Fruit fly (Drosophila melanogaster): Measurements from ENCODE around the gene Thor.

The Thor gene

dm6 chr2L:3435086-3435485, 43.1 kb upstream of the Thor start (continued):
- TF ChIP-seq CG6254 (GFP tag; optimal IDR thresholded peaks at IDR 0.05) (peak; percentile 39), Optix (GFP tag; IDR thresholded peaks at IDR 0.05) (peak; percentile 69), wdn (GFP tag; IDR thresholded peaks at IDR 0.05) (no peak; the same call in 1 of the 2 replicates), Xrp1 (GFP tag; IDR thresholded peaks at IDR 0.05) (peak; percentile 63), lov (optimal IDR thresholded peaks at IDR 0.05) (no peak), lov (GFP tag; IDR thresholded peaks at IDR 0.05) (0 out of 3 replicates have a peak, but pooled peaks have one; percentile 40), Spps (tag; optimal IDR thresholded peaks at IDR 0.05) (no peak), chif (GFP tag; optimal IDR thresholded peaks at IDR 0.05) (peak; percentile 12 to 39), Nf-YA (GFP tag; IDR thresholded peaks at IDR 0.05) (peak; percentile 54), az2 (GFP tag; optimal IDR thresholded peaks at IDR 0.05) (peak; percentile 37), wek (GFP tag; optimal IDR thresholded peaks at IDR 0.05) (no peak), CG4360 (GFP tag; IDR thresholded peaks at IDR 0.05) (0 out of 2 replicates have a peak, but pooled peaks have one; percentile 25), CG5953 (GFP tag; IDR thresholded peaks at IDR 0.05) (peak; percentile 33; the same call in 1 of the 2 replicates), trh (GFP tag; optimal IDR thresholded peaks at IDR 0.05) (no peak), CG7357 (GFP tag; IDR thresholded peaks at IDR 0.05) (peak; percentile 35; the same call in 1 of the 3 replicates), NFAT (GFP tag; IDR thresholded peaks at IDR 0.05) (no peak), gem (tag; optimal IDR thresholded peaks at IDR 0.05) (peak; percentile 64), vvl (GFP tag; IDR thresholded peaks at IDR 0.05) (peak; percentile 62), tap (tag; optimal IDR thresholded peaks at IDR 0.05) (no peak), CG18262 (tag; optimal IDR thresholded peaks at IDR 0.05) (peak; percentile 60), CG14441 (GFP tag; IDR thresholded peaks at IDR 0.05) (0 out of 2 replicates have a peak, but pooled peaks have one; percentile 29), mld (GFP tag; IDR thresholded peaks at IDR 0.05; ENCODE audit: partially characterized antibody) (no peak), Aef1 (GFP tag; IDR thresholded peaks at IDR 0.05) (peak; percentile 28; the same call in 1 of the 3 replicates), lmd (GFP tag; IDR thresholded peaks at IDR 0.05) (peak; percentile 66), Hr3 (GFP tag; optimal IDR thresholded peaks at IDR 0.05) (peak; percentile 33), CG15269 (tag; optimal IDR thresholded peaks at IDR 0.05) (peak; percentile 41), Fer2 (tag; optimal IDR thresholded peaks at IDR 0.05) (no peak), dan (GFP tag; IDR thresholded peaks at IDR 0.05) (peak; percentile 9; the same call in 1 of the 2 replicates), dysf (GFP tag; IDR thresholded peaks at IDR 0.05) (peak; percentile 59; the same call in 2 of the 3 replicates), CG4617 (GFP tag; optimal IDR thresholded peaks at IDR 0.05; ENCODE audit: borderline replicate concordance) (no peak), tin (GFP tag; optimal IDR thresholded peaks at IDR 0.05) (peak; percentile 32), wor (GFP tag; IDR thresholded peaks at IDR 0.05) (peak; percentile 45), CG14050 (GFP tag; IDR thresholded peaks at IDR 0.05) (0 out of 3 replicates have a peak, but pooled peaks have one; percentile 23), prd (optimal IDR thresholded peaks at IDR 0.05) (no peak), prd (GFP tag; IDR thresholded peaks at IDR 0.05) (peak; percentile 76), Blimp-1 (GFP tag; optimal IDR thresholded peaks at IDR 0.05) (peak; percentile 52), bcd (GFP tag; optimal IDR thresholded peaks at IDR 0.05) (peak; percentile 25), pnt (GFP tag; optimal IDR thresholded peaks at IDR 0.05) (peak; percentile 13), crc (GFP tag; optimal IDR thresholded peaks at IDR 0.05) (no peak), CG1603 (tag; optimal IDR thresholded peaks at IDR 0.05) (peak; percentile 62), abd-A (tag; optimal IDR thresholded peaks at IDR 0.05) (no peak), sima (GFP tag; optimal IDR thresholded peaks at IDR 0.05) (no peak), stc (GFP tag; IDR thresholded peaks at IDR 0.05) (peak; percentile 55; the same call in 1 of the 2 replicates), Myb (GFP tag; optimal IDR thresholded peaks at IDR 0.05) (no peak), zfh2 (GFP tag; optimal IDR thresholded peaks at IDR 0.05) (no peak), CG6272 (GFP tag; IDR thresholded peaks at IDR 0.05) (peak; percentile 35; the same call in 1 of the 2 replicates), jumu (GFP tag; optimal IDR thresholded peaks at IDR 0.05) (peak; percentile 36), fd102C (GFP tag; optimal IDR thresholded peaks at IDR 0.05) (no peak), CG11560 (tag; IDR thresholded peaks at IDR 0.05) (no peak), crol (GFP tag; IDR thresholded peaks at IDR 0.05) (peak; percentile 61), Med (GFP tag) (peak; percentile 82), grau (tag; optimal IDR thresholded peaks at IDR 0.05) (peak; percentile 41)
